Worm (Caenorhabditis elegans) whole organism, early embryonic: ENCODE measurements around the gene mfsd-10.

Experiments
- aly-1 ChIP-seq: sonication (generic microtip); optimal IDR thresholded peaks from 2 replicates; lab custom pipeline; 2016; ENCODE audit warnings: missing genetic modification characterization, missing compliant biosample characterization
- ama-1 ChIP-seq: fragments of 150-350 bp; optimal IDR thresholded peaks from 2 replicates; lab custom pipeline; 2014
- ceh-13 ChIP-seq: fragments of 200-800 bp; sonication (Bioruptor generic); optimal IDR thresholded peaks from 2 replicates; lab custom pipeline; 2018; ENCODE audit warnings: mild to moderate bottlenecking, missing genetic modification characterization, missing compliant biosample characterization
- flt-1 ChIP-seq: fragments of 200-800 bp; sonication (Bioruptor generic); IDR thresholded peaks from 2 replicates; pipeline ENCODE4 v1.3.6; 2022; ENCODE audit warnings: missing genetic modification characterization, missing compliant biosample characterization
- hmg-4 ChIP-seq: fragments of 200-800 bp; sonication (Bioruptor generic); optimal IDR thresholded peaks from 2 replicates; lab custom pipeline; 2018; ENCODE audit warnings: mild to moderate bottlenecking, missing genetic modification characterization, missing compliant biosample characterization
- hnd-1 ChIP-seq: sonication (generic microtip); optimal IDR thresholded peaks from 2 replicates; lab custom pipeline; 2016; ENCODE audit warnings: missing genetic modification characterization, missing compliant biosample characterization
- pes-1 ChIP-seq: fragments of 200-800 bp; sonication (Bioruptor generic); IDR thresholded peaks from 2 replicates; pipeline ENCODE4 v1.3.6; 2022; ENCODE audit warnings: missing genetic modification reagents, missing genetic modification characterization, missing compliant biosample characterization
- sea-1 ChIP-seq: fragments of 200-800 bp; sonication (Bioruptor generic); conservative IDR thresholded peaks from 2 replicates; pipeline ENCODE4 v1.3.6; 2022; ENCODE audit warnings: missing genetic modification characterization, missing compliant biosample characterization
- tbx-37 ChIP-seq: fragments of 200-800 bp; sonication (Bioruptor generic); conservative IDR thresholded peaks from 2 replicates; pipeline ENCODE4 v1.3.6; 2022; ENCODE audit warnings: missing genetic modification reagents, missing genetic modification characterization, missing compliant biosample characterization
- tra-4 ChIP-seq: sonication (generic microtip); optimal IDR thresholded peaks from 2 replicates; lab custom pipeline; 2017; ENCODE audit warnings: missing genetic modification characterization, missing compliant biosample characterization

DNA sequence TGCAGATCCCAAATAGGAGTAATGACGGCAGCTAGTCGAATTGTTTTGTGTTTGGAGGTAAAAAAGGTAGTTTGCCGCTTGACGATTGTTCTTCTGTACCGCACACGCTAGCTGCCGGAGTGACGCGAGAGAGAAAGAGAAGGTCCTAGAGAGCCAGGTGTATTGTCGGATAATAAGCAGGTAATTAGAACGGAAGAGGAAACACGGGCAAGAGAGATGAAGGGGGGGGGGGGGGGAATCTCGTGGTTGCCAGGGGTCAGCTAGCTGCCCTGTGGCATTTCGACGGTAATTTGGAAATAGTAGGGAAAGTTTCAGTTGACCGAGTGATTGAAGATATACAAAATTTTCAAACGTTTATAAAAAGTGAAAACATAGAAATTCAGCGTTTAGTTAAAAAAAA is 45.4 kb upstream of the mfsd-10 start, which contains the start of gene crb-1:
- TF ChIP-seq sea-1 (GFP tag; lab: Robert Waterston, UW): no peak
- TF ChIP-seq flt-1 (GFP tag; lab: Robert Waterston, UW): no peak
- no peak for TF ChIP-seq tbx-37 (GFP tag; lab: Robert Waterston, UW)
- TF ChIP-seq hmg-4 (GFP tag; lab: Kevin White, UChicago): no peak
- no peak for TF ChIP-seq ceh-13 (GFP tag; lab: Kevin White, UChicago)
- no peak for TF ChIP-seq ama-1 (lab: Kevin White, UChicago)
- no peak for TF ChIP-seq hnd-1 (tag; lab: Kevin White, UChicago)
- TF ChIP-seq aly-1: no peak
- no peak for TF ChIP-seq tra-4
- no peak for TF ChIP-seq pes-1 (GFP tag; lab: Robert Waterston, UW)
